Fruit fly (Drosophila melanogaster) whole organism, pupa: ENCODE measurements around the gene CG32249.

Experiments used
- CG14655 ChIP-seq: fragments of 200-800 bp; sonication (Bioruptor generic); optimal IDR thresholded peaks from 3 replicates; lab custom pipeline; 2017; ENCODE audit warnings: mild to moderate bottlenecking, missing biosample characterization, missing genetic modification reagents, missing genetic modification characterization
- CG15710 ChIP-seq: fragments of 200-800 bp; sonication (Bioruptor generic); optimal IDR thresholded peaks from 2 replicates; lab custom pipeline; 2018; ENCODE audit warnings: missing biosample characterization, mild to moderate bottlenecking, missing genetic modification characterization, moderate library complexity
- CG34367 ChIP-seq: fragments of 200-800 bp; sonication (Bioruptor generic); optimal IDR thresholded peaks from 2 replicates; lab custom pipeline; 2018; ENCODE audit warnings: missing biosample characterization, mild to moderate bottlenecking, missing genetic modification characterization
- CG4496 ChIP-seq: fragments of 200-800 bp; sonication (Bioruptor generic); IDR thresholded peaks from 3 replicates; pipeline ENCODE4 v1.3.6; 2022; ENCODE audit warnings: missing biosample characterization, missing genetic modification characterization
- CG8159 ChIP-seq: fragments of 200-800 bp; sonication (Bioruptor generic); optimal IDR thresholded peaks from 3 replicates; lab custom pipeline; 2018; ENCODE audit warnings: missing biosample characterization, mild to moderate bottlenecking, missing genetic modification characterization, moderate library complexity
- CG9948 ChIP-seq: fragments of 200-800 bp; sonication (Bioruptor generic); optimal IDR thresholded peaks from 2 replicates; lab custom pipeline; 2018; ENCODE audit warnings: missing biosample characterization, mild to moderate bottlenecking, missing genetic modification characterization, moderate library complexity
- EcR ChIP-seq: fragments of 200-800 bp; sonication (Bioruptor generic); optimal IDR thresholded peaks from 3 replicates; lab custom pipeline; 2019; ENCODE audit warnings: missing biosample characterization, missing genetic modification characterization, mild to moderate bottlenecking, moderate library complexity, missing genetic modification reagents
- Ets98B ChIP-seq: fragments of 200-800 bp; sonication (Bioruptor generic); IDR thresholded peaks from 2 replicates; pipeline ENCODE4 v1.3.6; 2022; ENCODE audit warnings: missing biosample characterization, missing genetic modification characterization
- fd96Ca ChIP-seq: fragments of 200-800 bp; sonication (Bioruptor generic); IDR thresholded peaks from 3 replicates; pipeline ENCODE4 v1.3.6; 2022; ENCODE audit warnings: missing biosample characterization, missing genetic modification characterization
- gl ChIP-seq: fragments of 200-800 bp; sonication (Bioruptor generic); optimal IDR thresholded peaks from 2 replicates; lab custom pipeline; 2018; ENCODE audit warnings: missing biosample characterization, mild to moderate bottlenecking, missing genetic modification characterization

DNA sequence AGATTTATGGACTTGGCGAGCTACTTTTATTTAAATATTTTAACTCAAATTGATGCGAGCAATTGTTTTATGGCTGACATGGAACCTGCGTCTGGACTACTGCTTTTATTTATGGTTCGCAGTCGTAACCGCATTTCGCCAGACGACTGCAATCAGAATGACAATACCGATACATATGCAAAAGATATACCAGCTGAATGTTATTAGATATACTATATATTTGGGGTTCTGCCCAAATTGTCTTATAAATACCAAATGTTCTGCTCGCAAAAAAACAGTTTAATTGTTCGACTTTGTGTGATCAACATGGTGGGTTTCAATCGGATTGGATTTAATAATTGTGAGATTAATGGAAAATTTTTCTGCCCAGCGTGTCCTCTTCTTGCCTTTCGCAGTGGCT is at the start of gene CG32249:
- TF ChIP-seq gl (no peak), CG15710 (tag; lab: Kevin White, UChicago) (no peak), CG9948 (tag; lab: Kevin White, UChicago) (no peak), Ets98B (GFP tag; lab: Robert Waterston, UW) (no peak), CG8159 (tag; lab: Kevin White, UChicago) (no peak), CG34367 (tag; lab: Kevin White, UChicago) (no peak), EcR (no peak), CG4496 (GFP tag; lab: Robert Waterston, UW) (no peak), fd96Ca (GFP tag; lab: Robert Waterston, UW) (no peak), CG14655 (no peak)
